Fruit fly (Drosophila melanogaster): Measurements from ENCODE around the gene CG42729.
A peak's percentile ranks its signal among the peaks of the same experiment; 100 is the strongest.

CG42729 gene

dm6 chr3L:15507148-15507896, 20.0 kb downstream of the CG42729 start:
- TF ChIP-seq CG32121 (GFP tag; IDR thresholded peaks at IDR 0.05), result 0 out of 2 replicates have a peak, but pooled peaks have one; percentile 28
- no peak for TF ChIP-seq CG15710 (tag; optimal IDR thresholded peaks at IDR 0.05)
- TF ChIP-seq Snoo (tag; optimal IDR thresholded peaks at IDR 0.05), result no peak
- TF ChIP-seq EcR (GFP tag; optimal IDR thresholded peaks at IDR 0.05), result peak; percentile 66

dm6 chr3L:15506174-15506926, 21.0 kb downstream of the CG42729 start:
- TF ChIP-seq gl (tag; optimal IDR thresholded peaks at IDR 0.05), result no peak
- TF ChIP-seq fd96Ca (GFP tag; IDR thresholded peaks at IDR 0.05), result no peak
- TF ChIP-seq CG9948 (tag; optimal IDR thresholded peaks at IDR 0.05), result no peak

dm6 chr3L:15504687-15505086, 22.6 kb downstream of the CG42729 start, which contains the start of gene CG7857:
Gene CG7857 (minus strand): TSS chr3L:15504894.
- TF ChIP-seq CG8301 (tag; optimal IDR thresholded peaks at IDR 0.05), result no peak
- no peak for TF ChIP-seq CG12605 (GFP tag; IDR thresholded peaks at IDR 0.05)
- TF ChIP-seq CG34367 (tag; optimal IDR thresholded peaks at IDR 0.05), result no peak
- no peak for TF ChIP-seq CG13204 (GFP tag; optimal IDR thresholded peaks at IDR 0.05)
- TF ChIP-seq CG10348 (GFP tag; IDR thresholded peaks at IDR 0.05), result no peak

dm6 chr3L:15502256-15502655, 25.1 kb downstream of the CG42729 start:
- TF ChIP-seq CG15710 (tag; optimal IDR thresholded peaks at IDR 0.05) (no peak), Snoo (tag; optimal IDR thresholded peaks at IDR 0.05) (no peak), CG32121 (GFP tag; IDR thresholded peaks at IDR 0.05) (no peak), EcR (GFP tag; optimal IDR thresholded peaks at IDR 0.05) (no peak), CG12605 (GFP tag; IDR thresholded peaks at IDR 0.05) (no peak), Pif1B (GFP tag; optimal IDR thresholded peaks at IDR 0.05) (no peak), gl (tag; optimal IDR thresholded peaks at IDR 0.05) (no peak)

dm6 chr3L:15501646-15501972, 25.7 kb downstream of the CG42729 start:
- TF ChIP-seq Pif1B (GFP tag; optimal IDR thresholded peaks at IDR 0.05) (no peak), fd96Ca (GFP tag; IDR thresholded peaks at IDR 0.05) (no peak), CG34367 (tag; optimal IDR thresholded peaks at IDR 0.05) (no peak), CG17806 (tag; optimal IDR thresholded peaks at IDR 0.05) (no peak), CG8159 (tag; optimal IDR thresholded peaks at IDR 0.05) (no peak), CG12605 (GFP tag; IDR thresholded peaks at IDR 0.05) (no peak), CG9948 (tag; optimal IDR thresholded peaks at IDR 0.05) (no peak), CG8301 (tag; optimal IDR thresholded peaks at IDR 0.05) (no peak), rn (GFP tag; IDR thresholded peaks at IDR 0.05) (no peak), CG13204 (GFP tag; optimal IDR thresholded peaks at IDR 0.05) (no peak), Pif1A (GFP tag; optimal IDR thresholded peaks at IDR 0.05) (no peak), CG15710 (tag; optimal IDR thresholded peaks at IDR 0.05) (no peak), CG32121 (GFP tag; IDR thresholded peaks at IDR 0.05) (no peak), Snoo (tag; optimal IDR thresholded peaks at IDR 0.05) (no peak), CG4496 (GFP tag; IDR thresholded peaks at IDR 0.05) (no peak), gl (tag; optimal IDR thresholded peaks at IDR 0.05) (no peak), CG10348 (GFP tag; IDR thresholded peaks at IDR 0.05) (no peak), EcR (GFP tag; optimal IDR thresholded peaks at IDR 0.05) (no peak), Ets98B (GFP tag; IDR thresholded peaks at IDR 0.05) (no peak)

dm6 chr3L:15500813-15501645, 26.3 kb downstream of the CG42729 start, which contains the start of gene CG7272:
Gene CG7272 (plus strand): TSS chr3L:15500938.
- TF ChIP-seq CG9948 (tag; optimal IDR thresholded peaks at IDR 0.05), result no peak
- no peak for TF ChIP-seq CG14655 (GFP tag; optimal IDR thresholded peaks at IDR 0.05)
- no peak for TF ChIP-seq CG10348 (GFP tag; IDR thresholded peaks at IDR 0.05)
- TF ChIP-seq Pif1B (GFP tag; optimal IDR thresholded peaks at IDR 0.05), result no peak
- peak; percentile 44 for TF ChIP-seq EcR (GFP tag; optimal IDR thresholded peaks at IDR 0.05)
- no peak for TF ChIP-seq CG8159 (tag; optimal IDR thresholded peaks at IDR 0.05)
- TF ChIP-seq D1 (tag; optimal IDR thresholded peaks at IDR 0.05), result peak; percentile 0
- no peak for TF ChIP-seq CG13204 (GFP tag; optimal IDR thresholded peaks at IDR 0.05)
- TF ChIP-seq CG34367 (tag; optimal IDR thresholded peaks at IDR 0.05), result no peak
- no peak for TF ChIP-seq rn (GFP tag; IDR thresholded peaks at IDR 0.05)
- TF ChIP-seq CG8301 (tag; optimal IDR thresholded peaks at IDR 0.05), result peak; percentile 42
- peak; percentile 58; the same call in 1 of the 2 replicates for TF ChIP-seq Ets98B (GFP tag; IDR thresholded peaks at IDR 0.05)
- peak; percentile 60; the same call in 1 of the 3 replicates for TF ChIP-seq fd96Ca (GFP tag; IDR thresholded peaks at IDR 0.05)
- TF ChIP-seq CG4496 (GFP tag; IDR thresholded peaks at IDR 0.05), result peak; percentile 57; the same call in 2 of the 3 replicates
- TF ChIP-seq CG15710 (tag; optimal IDR thresholded peaks at IDR 0.05), result peak; percentile 3
- TF ChIP-seq CG17806 (tag; optimal IDR thresholded peaks at IDR 0.05), result no peak
- no peak for TF ChIP-seq Pif1A (GFP tag; optimal IDR thresholded peaks at IDR 0.05)
- TF ChIP-seq CG32121 (GFP tag; IDR thresholded peaks at IDR 0.05), result peak; percentile 49; the same call in 1 of the 2 replicates
- TF ChIP-seq gl (tag; optimal IDR thresholded peaks at IDR 0.05), result no peak
- TF ChIP-seq Snoo (tag; optimal IDR thresholded peaks at IDR 0.05), result no peak
- TF ChIP-seq CG12605 (GFP tag; IDR thresholded peaks at IDR 0.05), result 0 out of 2 replicates have a peak, but pooled peaks have one; percentile 25

Measured in whole organism, pupa.